Fruit fly (Drosophila melanogaster): Measurements from ENCODE around the gene tub.

DNA sequence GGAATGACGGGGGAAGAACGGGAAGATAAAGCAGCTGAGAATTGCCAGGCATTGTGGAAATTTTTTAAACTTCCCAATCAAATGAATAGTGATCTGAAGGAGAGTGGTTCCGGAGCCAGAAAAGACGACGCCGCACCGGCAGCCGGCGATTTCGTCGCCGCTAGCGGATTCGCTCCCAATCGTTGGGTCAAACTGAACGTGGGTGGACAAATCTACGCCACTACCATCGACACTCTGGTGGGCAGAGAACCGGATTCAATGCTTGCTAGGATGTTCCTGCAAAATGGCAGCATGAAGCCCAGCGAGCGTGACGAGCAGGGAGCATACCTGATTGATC is 12.9 kb downstream of the tub start, which contains the start of gene CG14647:
- no peak for TF ChIP-seq Smox (GFP tag; optimal IDR thresholded peaks at IDR 0.05)
- TF ChIP-seq CG6276 (GFP tag; optimal IDR thresholded peaks at IDR 0.05) = no peak
- TF ChIP-seq CG6808 (GFP tag; optimal IDR thresholded peaks at IDR 0.05) = no peak
- TF ChIP-seq fkh (GFP tag; optimal IDR thresholded peaks at IDR 0.05) = no peak
- no peak for TF ChIP-seq CG3032 (tag; optimal IDR thresholded peaks at IDR 0.05)
- no peak for TF ChIP-seq CG11902 (GFP tag; optimal IDR thresholded peaks at IDR 0.05)
- TF ChIP-seq CG11294 (GFP tag; IDR thresholded peaks at IDR 0.05) = no peak
- no peak for TF ChIP-seq CG8319 (GFP tag; optimal IDR thresholded peaks at IDR 0.05)
- TF ChIP-seq spab (GFP tag; optimal IDR thresholded peaks at IDR 0.05) = no peak
- no peak for TF ChIP-seq Eip75B (GFP tag; optimal IDR thresholded peaks at IDR 0.05)
- no peak for TF ChIP-seq CG6163 (GFP tag; IDR thresholded peaks at IDR 0.05)
- no peak for TF ChIP-seq Gug (GFP tag; IDR thresholded peaks at IDR 0.05)
- no peak for TF ChIP-seq CG31627 (GFP tag; optimal IDR thresholded peaks at IDR 0.05)
- TF ChIP-seq OdsH (GFP tag; optimal IDR thresholded peaks at IDR 0.05) = no peak
